Fruit fly (Drosophila melanogaster): ENCODE measurements around the gene shep.
A peak's percentile ranks its signal among the peaks of the same experiment; 100 is the strongest.

The shep gene

DNA sequence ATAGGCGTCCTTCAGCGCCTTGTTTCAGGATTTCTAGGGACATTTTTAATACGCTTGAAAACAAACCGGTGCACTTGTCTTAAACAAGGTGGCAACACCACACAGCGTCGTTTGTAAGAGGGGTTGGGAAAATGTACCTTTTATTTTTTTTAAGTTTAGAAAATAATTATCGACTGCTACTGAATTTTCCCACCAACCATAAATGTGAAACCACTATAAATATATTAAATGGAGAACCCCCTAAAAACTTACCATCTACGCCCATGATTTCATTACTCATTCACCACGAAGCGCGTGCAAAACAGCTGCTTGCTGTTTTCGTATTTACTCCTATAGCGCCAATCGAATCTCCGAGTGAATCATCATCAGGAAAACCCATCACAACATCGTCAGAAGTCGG is 138.4 kb downstream of the shep start, which contains the start of the genes Tcs5 and CHMP2B (continued):
- TF ChIP-seq D (optimal IDR thresholded peaks at IDR 0.05) = no peak
- peak; percentile 100 for TF ChIP-seq D (GFP tag; optimal IDR thresholded peaks at IDR 0.05)
- no peak for TF ChIP-seq CG7963 (GFP tag; IDR thresholded peaks at IDR 0.05; ENCODE audit: partially characterized antibody)
- no peak for TF ChIP-seq hth (optimal IDR thresholded peaks at IDR 0.05)
- TF ChIP-seq Kr (GFP tag; optimal IDR thresholded peaks at IDR 0.05) = peak; percentile 94
- no peak for TF ChIP-seq CG2129 (GFP tag; IDR thresholded peaks at IDR 0.05; ENCODE audit: partially characterized antibody)
- TF ChIP-seq org-1 (GFP tag; optimal IDR thresholded peaks at IDR 0.05) = peak; percentile 99
- TF ChIP-seq Atf6 (GFP tag; IDR thresholded peaks at IDR 0.05) = peak; percentile 100
- peak; percentile 99 for TF ChIP-seq Elba2 (GFP tag; optimal IDR thresholded peaks at IDR 0.05)
- peak; percentile 96 for TF ChIP-seq ftz-f1 (GFP tag; optimal IDR thresholded peaks at IDR 0.05)
- TF ChIP-seq chn (GFP tag; optimal IDR thresholded peaks at IDR 0.05) = peak; percentile 100
- peak; percentile 94 for TF ChIP-seq Adf1 (GFP tag; IDR thresholded peaks at IDR 0.05)
- TF ChIP-seq Hr3 (GFP tag; optimal IDR thresholded peaks at IDR 0.05) = peak; percentile 100
- TF ChIP-seq CG4820 (GFP tag; optimal IDR thresholded peaks at IDR 0.05) = peak; percentile 99
- TF ChIP-seq CG4707 (GFP tag; optimal IDR thresholded peaks at IDR 0.05) = peak; percentile 97
- TF ChIP-seq CG33213 (GFP tag; optimal IDR thresholded peaks at IDR 0.05) = peak; percentile 100
- no peak for TF ChIP-seq CG17568 (GFP tag; optimal IDR thresholded peaks at IDR 0.05)
- TF ChIP-seq CG9215 (GFP tag; IDR thresholded peaks at IDR 0.05) = peak; percentile 100
- TF ChIP-seq B-H2 (GFP tag; optimal IDR thresholded peaks at IDR 0.05) = peak; percentile 100
- no peak for TF ChIP-seq cg (GFP tag; optimal IDR thresholded peaks at IDR 0.05)
- TF ChIP-seq al (GFP tag; IDR thresholded peaks at IDR 0.05) = peak; percentile 100
- peak; percentile 99 for TF ChIP-seq CrebB (tag; optimal IDR thresholded peaks at IDR 0.05)
- peak; percentile 99 for TF ChIP-seq dm (GFP tag; optimal IDR thresholded peaks at IDR 0.05)
- peak; percentile 100 for TF ChIP-seq CG6175 (GFP tag; IDR thresholded peaks at IDR 0.05)
- no peak for TF ChIP-seq HLHmδ (GFP tag; optimal IDR thresholded peaks at IDR 0.05)
- peak; percentile 100 for TF ChIP-seq zfh1 (GFP tag; IDR thresholded peaks at IDR 0.05)
- peak; percentile 98 for TF ChIP-seq kah (GFP tag; optimal IDR thresholded peaks at IDR 0.05)
- peak; percentile 100 for TF ChIP-seq CG2875 (GFP tag; optimal IDR thresholded peaks at IDR 0.05)
- TF ChIP-seq eyg (GFP tag; optimal IDR thresholded peaks at IDR 0.05) = peak; percentile 99
- TF ChIP-seq H15 (GFP tag; IDR thresholded peaks at IDR 0.05) = peak; percentile 100
- peak; percentile 98 for TF ChIP-seq CG2712 (tag; optimal IDR thresholded peaks at IDR 0.05)
- TF ChIP-seq CG1792 (GFP tag; optimal IDR thresholded peaks at IDR 0.05) = peak; percentile 98
- no peak; the same call in 1 of the 2 replicates for TF ChIP-seq amos (GFP tag; IDR thresholded peaks at IDR 0.05; ENCODE audit: partially characterized antibody)
- peak; percentile 100 for TF ChIP-seq CG1647 (GFP tag; optimal IDR thresholded peaks at IDR 0.05)
- peak; percentile 98 for TF ChIP-seq CG10431 (GFP tag; optimal IDR thresholded peaks at IDR 0.05)
- no peak for TF ChIP-seq br (optimal IDR thresholded peaks at IDR 0.05)
- peak; percentile 99 for TF ChIP-seq Lim3 (GFP tag; IDR thresholded peaks at IDR 0.05)
- peak; percentile 100 for TF ChIP-seq MBD-R2 (GFP tag; IDR thresholded peaks at IDR 0.05)
- peak; percentile 99 for TF ChIP-seq jing (GFP tag; optimal IDR thresholded peaks at IDR 0.05)
- TF ChIP-seq Six4 (GFP tag; optimal IDR thresholded peaks at IDR 0.05) = peak; percentile 100
- TF ChIP-seq Rx (GFP tag; IDR thresholded peaks at IDR 0.05) = peak; percentile 100
- peak; percentile 99 for TF ChIP-seq CG4282 (GFP tag; optimal IDR thresholded peaks at IDR 0.05)
- TF ChIP-seq aop (GFP tag; IDR thresholded peaks at IDR 0.05) = peak; percentile 99
- TF ChIP-seq repo (GFP tag; optimal IDR thresholded peaks at IDR 0.05) = peak; percentile 99
- peak; percentile 99 for TF ChIP-seq tap (tag; optimal IDR thresholded peaks at IDR 0.05)
- TF ChIP-seq corto (GFP tag; optimal IDR thresholded peaks at IDR 0.05) = peak; percentile 99
- peak; percentile 100 for TF ChIP-seq CG11695 (GFP tag; IDR thresholded peaks at IDR 0.05)
- peak; percentile 100 for TF ChIP-seq phol (tag; optimal IDR thresholded peaks at IDR 0.05)
- TF ChIP-seq CG2202 (tag; optimal IDR thresholded peaks at IDR 0.05) = peak; percentile 100
- TF ChIP-seq Nf-YB (GFP tag; optimal IDR thresholded peaks at IDR 0.05) = peak; percentile 91
- TF ChIP-seq ap (GFP tag; IDR thresholded peaks at IDR 0.05) = peak; percentile 100
- peak; percentile 99 for TF ChIP-seq gsb-n (tag; optimal IDR thresholded peaks at IDR 0.05)
- TF ChIP-seq bbx (GFP tag; IDR thresholded peaks at IDR 0.05; ENCODE audit: partially characterized antibody) = no peak

All from whole organism, embryonic.